Fruit fly (Drosophila melanogaster) whole organism, adult: ENCODE measurements around the gene CG31496.

Experiments used
- CG12768 ChIP-seq: fragments of 200-800 bp; sonication (Bioruptor generic); optimal IDR thresholded peaks from 2 replicates; lab custom pipeline; 2017; ENCODE audit warnings: missing biosample characterization, missing genetic modification characterization, mild to moderate bottlenecking, moderate library complexity, missing genetic modification reagents
- CG14711 ChIP-seq: fragments of 200-800 bp; sonication (Bioruptor generic); optimal IDR thresholded peaks from 2 replicates; lab custom pipeline; 2018; ENCODE audit warnings: missing biosample characterization, mild to moderate bottlenecking, missing genetic modification characterization, moderate library complexity
- CG1620 ChIP-seq: fragments of 200-800 bp; sonication (Bioruptor generic); optimal IDR thresholded peaks from 2 replicates; lab custom pipeline; 2016; ENCODE audit warnings: missing biosample characterization, missing genetic modification characterization
- CG33017 ChIP-seq: fragments of 200-800 bp; sonication (Bioruptor generic); optimal IDR thresholded peaks from 2 replicates; lab custom pipeline; 2018; ENCODE audit warnings: missing biosample characterization, mild to moderate bottlenecking, missing genetic modification characterization, moderate library complexity
- Clk ChIP-seq: fragments of 200-800 bp; sonication (Bioruptor generic); optimal IDR thresholded peaks from 2 replicates; lab custom pipeline; 2017; ENCODE audit warnings: missing biosample characterization, missing genetic modification characterization
- Hr96 ChIP-seq: fragments of 200-800 bp; sonication (Bioruptor generic); optimal IDR thresholded peaks from 2 replicates; lab custom pipeline; 2016; ENCODE audit warnings: missing biosample characterization, missing genetic modification characterization
- Mnt ChIP-seq: fragments of 200-800 bp; sonication (Bioruptor generic); optimal IDR thresholded peaks from 2 replicates; lab custom pipeline; 2016; ENCODE audit warnings: missing biosample characterization, mild to moderate bottlenecking, missing genetic modification characterization
- cic ChIP-seq: fragments of 200-800 bp; sonication (Bioruptor generic); optimal IDR thresholded peaks from 2 replicates; lab custom pipeline; 2017; ENCODE audit warnings: missing biosample characterization, mild to moderate bottlenecking, missing genetic modification characterization, moderate library complexity
- cnc ChIP-seq, 2 experiments: fragments of >200 bp; optimal IDR thresholded peaks; 2 replicates each; lab custom pipeline; 2017
- kay ChIP-seq: fragments of 200-800 bp; sonication (Bioruptor generic); peaks from one replicate; lab custom pipeline; 2016; ENCODE audit warnings: missing biosample characterization, missing genetic modification characterization, borderline replicate concordance
- ovo ChIP-seq: fragments of 200-800 bp; sonication (Bioruptor generic); optimal IDR thresholded peaks from 2 replicates; lab custom pipeline; 2016; ENCODE audit warnings: missing biosample characterization, missing genetic modification characterization
- pad ChIP-seq: fragments of 200-800 bp; sonication (Bioruptor generic); optimal IDR thresholded peaks from 3 replicates; lab custom pipeline; 2017; ENCODE audit warnings: missing biosample characterization, missing genetic modification characterization, mild to moderate bottlenecking, moderate library complexity, missing genetic modification reagents
- tj ChIP-seq: fragments of 200-800 bp; sonication (Bioruptor generic); optimal IDR thresholded peaks from 3 replicates; lab custom pipeline; 2017; ENCODE audit warnings: missing biosample characterization, mild to moderate bottlenecking, missing genetic modification characterization, moderate library complexity

DNA sequence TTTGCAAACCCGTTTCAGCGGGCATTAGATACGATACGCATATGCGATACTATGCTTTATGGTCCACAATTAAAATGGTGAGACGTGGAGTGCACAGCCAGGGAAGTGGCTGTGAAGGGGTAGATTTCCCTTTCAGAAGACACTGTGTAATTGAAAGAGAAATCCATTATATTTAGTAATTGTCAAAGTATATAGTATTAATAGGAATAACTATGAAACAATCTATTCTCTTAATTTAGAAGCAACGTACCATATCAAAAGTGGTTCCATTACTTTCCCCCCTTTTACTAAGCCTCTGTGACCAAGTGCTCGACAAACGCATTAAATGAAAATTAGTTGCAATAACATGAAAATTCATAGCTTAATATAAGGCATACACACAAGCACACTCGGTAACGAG, 14.2 kb upstream of the CG31496 start:
- no peak for TF ChIP-seq CG1620
- TF ChIP-seq Clk (GFP tag; lab: Kevin White, UChicago): no peak
- TF ChIP-seq Mnt (GFP tag; lab: Kevin White, UChicago): no peak
- no peak for TF ChIP-seq Hr96 (GFP tag; lab: Kevin White, UChicago)
- no peak for TF ChIP-seq CG12768 (GFP tag; lab: Kevin White, UChicago)
- no peak for TF ChIP-seq pad (GFP tag; lab: Kevin White, UChicago)
- TF ChIP-seq CG14711: no peak
- no peak for TF ChIP-seq ovo (GFP tag; lab: Kevin White, UChicago)
- TF ChIP-seq kay: no peak
- TF ChIP-seq tj (GFP tag; lab: Kevin White, UChicago): no peak
- no peak for TF ChIP-seq CG33017 (tag; lab: Kevin White, UChicago)
- TF ChIP-seq cic (GFP tag; lab: Kevin White, UChicago): no peak
- TF ChIP-seq cnc (optimal IDR thresholded peaks at IDR 0.05; lab: Kevin White, UChicago): no peak
